Fruit fly (Drosophila melanogaster): Measurements from ENCODE around the gene sowah.

Gene sowah

dm6 chr3L:12609387-12609799 is 37.1 kb upstream of the sowah start, which contains the start of gene caup (continued):
- TF ChIP-seq Taf1 (GFP tag; IDR thresholded peaks at IDR 0.05) (no peak), CG18262 (tag; optimal IDR thresholded peaks at IDR 0.05) (peak; percentile 1), nerfin-2 (GFP tag; IDR thresholded peaks at IDR 0.05; ENCODE audit: partially characterized antibody) (peak; percentile 48; the same call in 1 of the 2 replicates), Kr (GFP tag; optimal IDR thresholded peaks at IDR 0.05) (peak; percentile 22), CG2889 (GFP tag; IDR thresholded peaks at IDR 0.05) (no peak), hkb (optimal IDR thresholded peaks at IDR 0.05) (peak; percentile 32), hkb (GFP tag; IDR thresholded peaks at IDR 0.05) (peak; percentile 42; the same call in 1 of the 2 replicates), seq (GFP tag; IDR thresholded peaks at IDR 0.05) (peak; percentile 92), CG10321 (GFP tag; IDR thresholded peaks at IDR 0.05) (peak; percentile 98), chinmo (GFP tag; IDR thresholded peaks at IDR 0.05; ENCODE audit: partially characterized antibody) (peak; percentile 91; the same call in 1 of the 4 replicates), yki (optimal IDR thresholded peaks at IDR 0.05) (peak; percentile 44), lov (optimal IDR thresholded peaks at IDR 0.05) (no peak), lov (GFP tag; IDR thresholded peaks at IDR 0.05) (0 out of 3 replicates have a peak, but pooled peaks have one; percentile 53), E2f2 (GFP tag; IDR thresholded peaks at IDR 0.05) (0 out of 2 replicates have a peak, but pooled peaks have one; percentile 16), Dll (GFP tag; IDR thresholded peaks at IDR 0.05; ENCODE audit: partially characterized antibody) (peak; percentile 12; the same call in 1 of the 4 replicates), her (GFP tag; optimal IDR thresholded peaks at IDR 0.05) (peak; percentile 35), cwo (GFP tag; optimal IDR thresholded peaks at IDR 0.05) (no peak), ftz-f1 (GFP tag; optimal IDR thresholded peaks at IDR 0.05) (peak; percentile 79), CG31365 (tag; optimal IDR thresholded peaks at IDR 0.05) (no peak), Jarid2 (GFP tag; optimal IDR thresholded peaks at IDR 0.05) (peak; percentile 95), pfk (GFP tag; optimal IDR thresholded peaks at IDR 0.05) (peak; percentile 11), pb (GFP tag; optimal IDR thresholded peaks at IDR 0.05) (no peak), caup (GFP tag; optimal IDR thresholded peaks at IDR 0.05; ENCODE audit: severe bottlenecking) (peak; percentile 44), CG2712 (tag; optimal IDR thresholded peaks at IDR 0.05) (peak; percentile 19), Trl (optimal IDR thresholded peaks at IDR 0.05) (peak; percentile 74 to 87), Trl (GFP tag; optimal IDR thresholded peaks at IDR 0.05) (peak; percentile 64), vvl (GFP tag; IDR thresholded peaks at IDR 0.05) (peak; percentile 51; the same call in 1 of the 2 replicates), nerfin-1 (tag; optimal IDR thresholded peaks at IDR 0.05) (peak; percentile 42), ash1 (GFP tag; optimal IDR thresholded peaks at IDR 0.05) (peak; percentile 59), D (optimal IDR thresholded peaks at IDR 0.05) (peak; percentile 86), D (GFP tag; optimal IDR thresholded peaks at IDR 0.05) (peak; percentile 7), nmo (GFP tag; optimal IDR thresholded peaks at IDR 0.05) (peak; percentile 24), CG4360 (GFP tag; IDR thresholded peaks at IDR 0.05) (peak; percentile 97), CG17385 (GFP tag; optimal IDR thresholded peaks at IDR 0.05) (no peak), sens (GFP tag) (peak; percentile 69), BtbVII (GFP tag; optimal IDR thresholded peaks at IDR 0.05) (no peak), CG3163 (GFP tag; optimal IDR thresholded peaks at IDR 0.05) (peak; percentile 27), CG5180 (GFP tag; optimal IDR thresholded peaks at IDR 0.05) (peak; percentile 96)

- TF ChIP-seq CG1647 (GFP tag; optimal IDR thresholded peaks at IDR 0.05) (no peak), MTF-1 (GFP tag; optimal IDR thresholded peaks at IDR 0.05; ENCODE audit: borderline replicate concordance) (peak; percentile 67), Ptx1 (GFP tag; IDR thresholded peaks at IDR 0.05) (no peak), CG3065 (GFP tag; optimal IDR thresholded peaks at IDR 0.05) (no peak), unpg (GFP tag; optimal IDR thresholded peaks at IDR 0.05) (peak; percentile 6), CG7745 (tag; optimal IDR thresholded peaks at IDR 0.05) (peak; percentile 85), CG4282 (GFP tag; optimal IDR thresholded peaks at IDR 0.05) (no peak), gcm (GFP tag; optimal IDR thresholded peaks at IDR 0.05) (peak; percentile 37), CG2120 (GFP tag; optimal IDR thresholded peaks at IDR 0.05) (no peak), CG7987 (GFP tag; optimal IDR thresholded peaks at IDR 0.05) (peak; percentile 35), CG10267 (tag; optimal IDR thresholded peaks at IDR 0.05) (peak; percentile 0), Dip2 (GFP tag; IDR thresholded peaks at IDR 0.05) (no peak), CG7271 (tag; optimal IDR thresholded peaks at IDR 0.05) (no peak), lab (GFP tag; optimal IDR thresholded peaks at IDR 0.05) (no peak), stwl (tag; optimal IDR thresholded peaks at IDR 0.05) (no peak), CG13296 (GFP tag; optimal IDR thresholded peaks at IDR 0.05) (no peak)
These were observed 34.0 kb upstream of the sowah start for dm6 chr3L:12606292-12606691.
